Worm (Caenorhabditis elegans) whole organism, L4/young adult: Measurements from ENCODE around the gene Y43B11AR.1.

Experiments
- W03F9.2 ChIP-seq: fragments of 150-350 bp; optimal IDR thresholded peaks from 2 replicates; lab custom pipeline; 2014; ENCODE audit warnings: missing biosample characterization, missing genetic modification characterization
- him-1 ChIP-seq: sonication (generic microtip); optimal IDR thresholded peaks from 2 replicates; lab custom pipeline; 2016; ENCODE audit warnings: missing genotype, missing genetic modification reagents, missing genetic modification characterization, missing compliant biosample characterization

DNA sequence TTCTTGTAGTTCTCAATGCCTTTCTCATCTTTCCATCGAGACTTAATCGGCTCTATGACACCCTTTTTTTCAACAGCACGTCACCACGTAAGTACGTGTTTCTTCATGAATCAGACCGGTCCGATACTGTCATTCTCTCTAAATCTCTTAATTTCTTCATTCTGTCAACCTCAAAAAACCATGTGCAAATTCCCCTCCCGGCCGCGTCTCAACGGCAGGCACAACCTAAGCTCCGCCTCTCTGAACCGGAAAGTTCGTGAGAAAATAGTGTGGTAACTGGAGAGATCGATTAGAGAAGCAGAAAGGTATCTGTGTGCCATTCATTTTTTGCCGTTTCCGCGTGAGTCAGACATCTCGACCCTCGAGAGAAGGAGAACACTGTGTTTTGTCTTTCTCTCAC is 33.3 kb downstream of the Y43B11AR.1 start, which contains the start of gene nas-8:
- no peak for TF ChIP-seq him-1 (tag; lab: Kevin White, UChicago)
- TF ChIP-seq W03F9.2, result no peak
